Fruit fly (Drosophila melanogaster) whole organism, adult: ENCODE data around the gene CG34175.

Experiments
- CG11617 ChIP-seq: fragments of 200-800 bp; sonication (Bioruptor generic); optimal IDR thresholded peaks from 2 replicates; lab custom pipeline; 2017; ENCODE audit warnings: mild to moderate bottlenecking, missing biosample characterization, missing genetic modification reagents, missing genetic modification characterization
- CG12768 ChIP-seq: fragments of 200-800 bp; sonication (Bioruptor generic); optimal IDR thresholded peaks from 2 replicates; lab custom pipeline; 2017; ENCODE audit warnings: missing biosample characterization, missing genetic modification characterization, mild to moderate bottlenecking, moderate library complexity, missing genetic modification reagents
- CG14711 ChIP-seq: fragments of 200-800 bp; sonication (Bioruptor generic); optimal IDR thresholded peaks from 2 replicates; lab custom pipeline; 2018; ENCODE audit warnings: missing biosample characterization, mild to moderate bottlenecking, missing genetic modification characterization, moderate library complexity
- CG1620 ChIP-seq: fragments of 200-800 bp; sonication (Bioruptor generic); optimal IDR thresholded peaks from 2 replicates; lab custom pipeline; 2016; ENCODE audit warnings: missing biosample characterization, missing genetic modification characterization
- CG33017 ChIP-seq: fragments of 200-800 bp; sonication (Bioruptor generic); optimal IDR thresholded peaks from 2 replicates; lab custom pipeline; 2018; ENCODE audit warnings: missing biosample characterization, mild to moderate bottlenecking, missing genetic modification characterization, moderate library complexity
- CG5204 ChIP-seq: fragments of 200-800 bp; sonication (Bioruptor generic); optimal IDR thresholded peaks from 2 replicates; lab custom pipeline; 2016; ENCODE audit warnings: missing biosample characterization, missing genetic modification characterization
- CG7045 ChIP-seq: fragments of 200-800 bp; sonication (Bioruptor generic); optimal IDR thresholded peaks from 2 replicates; lab custom pipeline; 2017; ENCODE audit warnings: missing biosample characterization, mild to moderate bottlenecking, missing genetic modification characterization
- CG7101 ChIP-seq: fragments of 200-800 bp; sonication (Bioruptor generic); optimal IDR thresholded peaks from 2 replicates; lab custom pipeline; 2018; ENCODE audit warnings: missing biosample characterization, mild to moderate bottlenecking, missing genetic modification characterization, moderate library complexity
- Clk ChIP-seq: fragments of 200-800 bp; sonication (Bioruptor generic); optimal IDR thresholded peaks from 2 replicates; lab custom pipeline; 2017; ENCODE audit warnings: missing biosample characterization, missing genetic modification characterization
- Crg-1 ChIP-seq: fragments of 200-800 bp; sonication (Bioruptor generic); optimal IDR thresholded peaks from 2 replicates; lab custom pipeline; 2016; ENCODE audit warnings: missing biosample characterization, missing genetic modification characterization
- Hr96 ChIP-seq: fragments of 200-800 bp; sonication (Bioruptor generic); optimal IDR thresholded peaks from 2 replicates; lab custom pipeline; 2016; ENCODE audit warnings: missing biosample characterization, missing genetic modification characterization
- Mnt ChIP-seq: fragments of 200-800 bp; sonication (Bioruptor generic); optimal IDR thresholded peaks from 2 replicates; lab custom pipeline; 2016; ENCODE audit warnings: missing biosample characterization, mild to moderate bottlenecking, missing genetic modification characterization
- bab1 ChIP-seq: fragments of 200-800 bp; sonication (Bioruptor generic); optimal IDR thresholded peaks from 3 replicates; lab custom pipeline; 2019; ENCODE audit warnings: missing biosample characterization, mild to moderate bottlenecking, missing genetic modification characterization, moderate library complexity
- cic ChIP-seq: fragments of 200-800 bp; sonication (Bioruptor generic); optimal IDR thresholded peaks from 2 replicates; lab custom pipeline; 2017; ENCODE audit warnings: missing biosample characterization, mild to moderate bottlenecking, missing genetic modification characterization, moderate library complexity
- cnc ChIP-seq, 2 experiments: fragments of >200 bp; optimal IDR thresholded peaks; 2 replicates each; lab custom pipeline; 2017
- kay ChIP-seq: fragments of 200-800 bp; sonication (Bioruptor generic); peaks from one replicate; lab custom pipeline; 2016; ENCODE audit warnings: missing biosample characterization, missing genetic modification characterization, borderline replicate concordance
- ovo ChIP-seq: fragments of 200-800 bp; sonication (Bioruptor generic); optimal IDR thresholded peaks from 2 replicates; lab custom pipeline; 2016; ENCODE audit warnings: missing biosample characterization, missing genetic modification characterization
- pad ChIP-seq: fragments of 200-800 bp; sonication (Bioruptor generic); optimal IDR thresholded peaks from 3 replicates; lab custom pipeline; 2017; ENCODE audit warnings: missing biosample characterization, missing genetic modification characterization, mild to moderate bottlenecking, moderate library complexity, missing genetic modification reagents
- tj ChIP-seq: fragments of 200-800 bp; sonication (Bioruptor generic); optimal IDR thresholded peaks from 3 replicates; lab custom pipeline; 2017; ENCODE audit warnings: missing biosample characterization, mild to moderate bottlenecking, missing genetic modification characterization, moderate library complexity
- toe ChIP-seq: fragments of 200-800 bp; sonication (Bioruptor generic); optimal IDR thresholded peaks from 2 replicates; lab custom pipeline; 2016; ENCODE audit warnings: missing biosample characterization, missing genetic modification characterization

Gene CG34175

DNA sequence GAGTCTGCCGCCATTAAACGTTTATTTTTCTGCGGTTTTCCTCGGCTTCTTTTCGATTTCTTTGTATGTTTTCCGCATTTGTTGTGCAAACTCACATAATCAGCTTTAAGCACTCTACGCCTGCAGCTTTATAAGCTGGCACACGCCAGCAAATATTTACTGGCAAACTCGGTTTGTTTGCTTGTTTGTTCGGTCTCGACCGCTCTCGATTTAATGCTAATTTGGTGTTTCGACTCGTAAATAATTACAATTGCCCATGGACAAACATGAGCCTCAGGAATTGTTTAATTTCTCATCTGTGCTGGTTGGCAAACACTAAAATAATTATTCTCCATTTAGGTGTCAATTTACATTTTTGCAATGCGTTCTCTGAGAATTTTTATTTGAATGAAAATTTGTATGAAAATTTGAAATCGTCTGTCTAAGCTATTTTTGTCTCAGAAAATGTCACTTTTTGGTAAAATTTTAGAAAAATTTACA lies at the start of gene CG34175:
TSS of gene CG34175 (plus strand) at position 430 of the 480 bp plus-strand sequence.
- TF ChIP-seq Hr96 (GFP tag; lab: Kevin White, UChicago) (no peak), Crg-1 (GFP tag; lab: Kevin White, UChicago) (no peak)

DNA sequence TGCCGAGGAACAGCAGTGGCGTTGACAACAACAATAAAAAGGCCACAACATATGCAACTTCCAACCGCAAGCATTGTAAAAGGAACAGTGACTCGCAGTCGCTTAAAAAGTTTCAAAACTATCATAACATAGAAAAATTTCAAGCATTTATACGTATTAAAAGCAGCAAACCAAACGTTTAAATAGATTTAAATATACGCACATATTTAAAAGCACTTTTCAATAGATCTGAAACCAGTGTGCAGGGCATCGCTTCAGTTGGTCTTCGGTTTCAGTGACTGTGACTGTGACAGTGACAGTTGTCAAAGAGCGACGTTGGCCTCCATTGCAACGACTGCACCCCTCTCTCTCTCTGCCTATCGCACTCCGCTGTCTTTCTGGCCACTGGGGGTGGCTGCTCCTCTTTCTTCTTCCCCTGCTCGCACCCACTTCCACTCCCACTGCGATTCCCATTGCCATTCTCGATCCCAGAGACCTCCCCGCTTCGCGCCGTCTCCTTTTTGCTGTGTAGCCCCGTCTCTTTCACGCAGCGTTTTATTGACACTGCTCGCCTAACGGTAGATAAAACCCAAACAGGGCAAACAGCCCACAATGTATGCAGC lies 49.6 kb upstream of the CG34175 start:
- TF ChIP-seq cic (GFP tag; lab: Kevin White, UChicago) (no peak), toe (GFP tag; lab: Kevin White, UChicago) (peak; percentile 29), CG12768 (GFP tag; lab: Kevin White, UChicago) (peak; percentile 65), Crg-1 (GFP tag; lab: Kevin White, UChicago) (no peak), Mnt (GFP tag; lab: Kevin White, UChicago) (peak; percentile 13), CG11617 (GFP tag; lab: Kevin White, UChicago) (peak; percentile 45), CG14711 (tag; lab: Kevin White, UChicago) (peak; percentile 64), Hr96 (GFP tag; lab: Kevin White, UChicago) (peak; percentile 12), tj (GFP tag; lab: Kevin White, UChicago) (peak; percentile 58), CG7101 (tag; lab: Kevin White, UChicago) (peak; percentile 77), CG1620 (no peak), CG33017 (tag; lab: Kevin White, UChicago) (peak; percentile 80), cnc (optimal IDR thresholded peaks at IDR 0.05; lab: Kevin White, UChicago) (no peak), CG7045 (GFP tag; lab: Kevin White, UChicago) (peak; percentile 41), pad (peak; percentile 11), bab1 (GFP tag; lab: Kevin White, UChicago) (no peak), kay (peak; percentile 72), CG5204 (GFP tag; lab: Kevin White, UChicago) (peak; percentile 76), ovo (GFP tag; lab: Kevin White, UChicago) (peak; percentile 72), Clk (GFP tag; lab: Kevin White, UChicago) (no peak)

DNA sequence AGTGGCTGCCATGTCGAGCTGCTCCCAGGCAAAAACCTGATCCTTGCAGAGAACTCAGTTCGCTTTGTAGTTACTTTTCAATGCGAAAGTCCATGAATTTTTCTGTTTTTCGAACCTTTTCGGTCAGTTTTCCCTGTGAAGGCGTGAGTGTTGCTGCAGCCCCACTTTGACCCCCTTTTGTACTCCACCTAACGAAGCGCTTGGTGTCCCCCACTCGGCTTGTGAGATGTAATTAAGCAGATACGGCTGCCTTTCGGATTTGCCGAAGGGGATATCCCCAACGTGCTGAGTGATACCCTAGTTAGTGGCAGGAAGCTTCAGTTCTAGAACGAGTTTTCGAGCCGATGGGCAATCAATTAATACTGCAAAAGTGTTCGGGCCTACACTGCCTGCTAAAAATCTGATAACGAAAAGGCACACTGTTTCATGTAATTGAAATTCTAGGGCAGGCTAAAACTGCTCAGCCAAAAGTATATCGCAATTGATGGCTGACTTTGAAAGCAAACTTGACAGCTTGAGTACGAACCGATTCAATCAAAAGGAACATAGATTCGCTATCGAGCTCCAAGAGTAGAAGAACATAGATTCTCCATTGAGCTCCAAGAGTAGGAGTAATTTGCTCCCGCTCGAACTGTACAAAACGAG lies 46.1 kb upstream of the CG34175 start:
- TF ChIP-seq cic (GFP tag; lab: Kevin White, UChicago) (no peak), Clk (GFP tag; lab: Kevin White, UChicago) (no peak)

DNA sequence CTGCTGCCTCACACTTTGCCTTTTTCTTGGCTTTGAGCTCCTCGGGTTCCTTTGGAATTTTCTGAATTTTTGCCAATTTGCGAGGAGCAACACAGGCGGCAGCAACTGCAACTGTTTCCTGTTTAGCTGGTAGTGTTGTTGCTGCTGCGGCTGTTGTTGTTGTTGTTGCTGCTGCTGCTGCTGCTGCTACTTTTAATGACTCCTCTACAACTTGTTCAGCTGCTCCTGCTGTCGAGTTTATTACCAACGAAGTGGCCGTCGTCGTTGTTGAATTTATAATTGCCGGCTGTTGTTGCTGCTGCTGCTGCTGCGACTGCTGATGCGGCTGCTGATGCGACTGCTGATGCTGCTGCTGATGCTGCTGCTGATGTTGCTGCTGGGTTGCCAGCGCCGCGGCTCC lies 44.9 kb upstream of the CG34175 start:
- TF ChIP-seq CG5204 (GFP tag; lab: Kevin White, UChicago) = no peak
- no peak for TF ChIP-seq ovo (GFP tag; lab: Kevin White, UChicago)
- no peak for TF ChIP-seq CG12768 (GFP tag; lab: Kevin White, UChicago)
- TF ChIP-seq CG7101 (tag; lab: Kevin White, UChicago) = no peak
- TF ChIP-seq kay = no peak
- TF ChIP-seq bab1 (GFP tag; lab: Kevin White, UChicago) = no peak
- no peak for TF ChIP-seq toe (GFP tag; lab: Kevin White, UChicago)
- TF ChIP-seq Mnt (GFP tag; lab: Kevin White, UChicago) = no peak
- TF ChIP-seq CG1620 = no peak
- no peak for TF ChIP-seq Crg-1 (GFP tag; lab: Kevin White, UChicago)
- no peak for TF ChIP-seq cnc (optimal IDR thresholded peaks at IDR 0.05; lab: Kevin White, UChicago)
- no peak for TF ChIP-seq Clk (GFP tag; lab: Kevin White, UChicago)
- no peak for TF ChIP-seq pad
- no peak for TF ChIP-seq CG33017 (tag; lab: Kevin White, UChicago)
- no peak for TF ChIP-seq tj (GFP tag; lab: Kevin White, UChicago)
- TF ChIP-seq CG7045 (GFP tag; lab: Kevin White, UChicago) = no peak
- no peak for TF ChIP-seq cic (GFP tag; lab: Kevin White, UChicago)
- TF ChIP-seq Hr96 (GFP tag; lab: Kevin White, UChicago) = no peak

DNA sequence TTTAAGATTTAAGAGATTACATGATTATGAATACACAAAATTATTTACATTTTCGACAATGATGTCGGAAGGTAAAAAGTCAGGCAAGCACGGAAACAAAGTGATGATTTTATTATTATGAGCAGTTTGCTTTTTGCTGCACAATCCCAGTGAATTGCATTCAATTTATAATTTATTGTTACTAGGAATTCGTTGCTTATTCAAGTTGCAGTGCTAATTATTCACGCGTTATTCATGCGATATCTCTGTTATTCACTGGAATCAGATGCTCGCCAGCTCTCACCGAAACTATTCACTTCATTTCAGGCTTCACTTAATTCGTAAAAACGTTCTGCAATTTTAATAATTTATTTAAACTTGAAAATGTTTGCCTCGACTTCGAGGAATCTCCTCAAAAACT lies 44.0 kb upstream of the CG34175 start:
- TF ChIP-seq toe (GFP tag; lab: Kevin White, UChicago) = no peak
- TF ChIP-seq CG11617 (GFP tag; lab: Kevin White, UChicago) = no peak
- no peak for TF ChIP-seq Mnt (GFP tag; lab: Kevin White, UChicago)
- no peak for TF ChIP-seq CG5204 (GFP tag; lab: Kevin White, UChicago)
- TF ChIP-seq kay = peak; percentile 57

DNA sequence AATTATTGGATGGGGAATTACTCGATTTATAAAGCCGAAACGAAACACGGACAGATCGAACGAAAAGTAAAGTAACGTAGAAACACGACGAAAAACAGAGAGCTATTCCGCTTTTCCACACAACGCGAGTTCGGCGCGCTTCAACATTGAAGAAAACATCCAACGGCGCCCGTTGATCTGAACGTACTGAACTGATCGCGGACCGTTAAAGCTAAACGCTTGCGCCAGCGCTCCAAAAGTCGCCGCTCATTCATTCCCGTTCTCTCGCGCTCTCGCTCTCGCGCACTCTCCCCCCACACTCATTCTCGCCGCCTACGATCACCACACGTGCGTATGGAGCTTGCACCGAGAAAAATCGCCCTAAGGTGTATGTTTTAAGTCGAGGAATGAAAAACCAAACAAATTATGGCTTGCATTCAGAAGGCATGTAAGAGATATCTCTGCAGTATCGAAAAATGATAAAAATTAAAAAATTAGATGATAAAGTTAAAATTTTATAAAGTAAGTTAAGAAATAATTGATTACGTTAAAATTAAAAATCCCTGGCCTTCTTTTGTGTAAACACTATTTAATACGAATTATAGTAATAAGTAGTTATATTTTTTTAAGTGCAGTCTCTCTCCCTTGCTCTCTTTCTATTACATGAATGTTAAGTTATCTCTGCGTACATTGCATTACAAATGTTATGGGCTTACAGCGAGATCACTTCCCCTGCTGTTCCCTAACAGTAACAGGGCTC lies 43.0 kb upstream of the CG34175 start, which contains the start of gene E23:
TSS of gene E23 (minus strand) at position 188 of the 739 bp plus-strand sequence.
- peak; percentile 93 for TF ChIP-seq CG11617 (GFP tag; lab: Kevin White, UChicago)
- TF ChIP-seq Hr96 (GFP tag; lab: Kevin White, UChicago) = no peak
- TF ChIP-seq Mnt (GFP tag; lab: Kevin White, UChicago) = peak; percentile 96
- peak; percentile 82 for TF ChIP-seq Crg-1 (GFP tag; lab: Kevin White, UChicago)
- no peak for TF ChIP-seq toe (GFP tag; lab: Kevin White, UChicago)
- peak; percentile 85 for TF ChIP-seq CG14711 (tag; lab: Kevin White, UChicago)
- TF ChIP-seq CG7045 (GFP tag; lab: Kevin White, UChicago) = peak; percentile 94
- TF ChIP-seq kay = no peak
- no peak for TF ChIP-seq CG5204 (GFP tag; lab: Kevin White, UChicago)
- peak; percentile 89 for TF ChIP-seq ovo (GFP tag; lab: Kevin White, UChicago)
- TF ChIP-seq tj (GFP tag; lab: Kevin White, UChicago) = peak; percentile 60
- peak; percentile 83 for TF ChIP-seq Clk (GFP tag; lab: Kevin White, UChicago)
- TF ChIP-seq CG33017 (tag; lab: Kevin White, UChicago) = peak; percentile 92
- no peak for TF ChIP-seq cnc (optimal IDR thresholded peaks at IDR 0.05; lab: Kevin White, UChicago)
- peak; percentile 90 for TF ChIP-seq CG1620
- TF ChIP-seq cic (GFP tag; lab: Kevin White, UChicago) = peak; percentile 77
- TF ChIP-seq pad = peak; percentile 97
- peak; percentile 93 for TF ChIP-seq bab1 (GFP tag; lab: Kevin White, UChicago)
- peak; percentile 92 for TF ChIP-seq CG7101 (tag; lab: Kevin White, UChicago)
- peak; percentile 89 for TF ChIP-seq CG12768 (GFP tag; lab: Kevin White, UChicago)
